Fruit fly (Drosophila melanogaster) whole organism, prepupa: Measurements from ENCODE around the gene MFS9.

Experiments used
- CG10631 ChIP-seq: fragments of 200-800 bp; sonication (Bioruptor generic); optimal IDR thresholded peaks from 2 replicates; lab custom pipeline; 2016; ENCODE audit warnings: missing biosample characterization, missing genetic modification characterization
- CG11294 ChIP-seq: fragments of 200-800 bp; sonication (Bioruptor generic); IDR thresholded peaks from 2 replicates; pipeline ENCODE4 v1.3.6; 2022; ENCODE audit warnings: missing biosample characterization, missing genetic modification characterization
- CG11762 ChIP-seq: fragments of 200-800 bp; sonication (Bioruptor generic); optimal IDR thresholded peaks from 3 replicates; lab custom pipeline; 2016; ENCODE audit warnings: missing biosample characterization, missing genetic modification characterization; ENCODE audit not compliant: insufficient read depth
- CG15336 ChIP-seq: fragments of 200-800 bp; sonication (Bioruptor generic); IDR thresholded peaks from 2 replicates; pipeline ENCODE4 v1.3.6; 2022; ENCODE audit warnings: missing biosample characterization, missing genetic modification characterization
- CG1621 ChIP-seq: fragments of 200-800 bp; sonication (Bioruptor generic); optimal IDR thresholded peaks from 3 replicates; lab custom pipeline; 2018; ENCODE audit warnings: missing biosample characterization, mild to moderate bottlenecking, missing genetic modification characterization
- CG3032 ChIP-seq: fragments of 200-800 bp; optimal IDR thresholded peaks from 2 replicates; lab custom pipeline; 2019; ENCODE audit warnings: missing biosample characterization, mild to moderate bottlenecking, missing genetic modification characterization, moderate library complexity
- CG31627 ChIP-seq: fragments of 200-800 bp; sonication (Bioruptor generic); optimal IDR thresholded peaks from 3 replicates; lab custom pipeline; 2016; ENCODE audit warnings: missing biosample characterization, missing genetic modification characterization
- CG34406 ChIP-seq: fragments of 200-800 bp; sonication (Bioruptor generic); optimal IDR thresholded peaks from 3 replicates; lab custom pipeline; 2016; ENCODE audit warnings: missing biosample characterization, missing genetic modification characterization
- CG3919 ChIP-seq: fragments of 200-800 bp; sonication (Bioruptor generic); optimal IDR thresholded peaks from 3 replicates; lab custom pipeline; 2016; ENCODE audit warnings: missing biosample characterization, missing genetic modification characterization
- CG6276 ChIP-seq: fragments of 200-800 bp; sonication (Bioruptor generic); optimal IDR thresholded peaks from 2 replicates; lab custom pipeline; 2017; ENCODE audit warnings: missing biosample characterization, mild to moderate bottlenecking, missing genetic modification characterization
- CG6792 ChIP-seq: fragments of 200-800 bp; sonication (Bioruptor generic); optimal IDR thresholded peaks from 3 replicates; lab custom pipeline; 2016; ENCODE audit warnings: missing biosample characterization, missing genetic modification characterization
- CG8119 ChIP-seq: fragments of 200-800 bp; sonication (Bioruptor generic); IDR thresholded peaks from 3 replicates; pipeline ENCODE4 v1.3.6; 2022; ENCODE audit warnings: missing biosample characterization, missing genetic modification characterization
- CG8319 ChIP-seq: fragments of 200-800 bp; sonication (Bioruptor generic); optimal IDR thresholded peaks from 3 replicates; lab custom pipeline; 2016; ENCODE audit warnings: missing biosample characterization, missing genetic modification characterization
- CG8632 ChIP-seq: fragments of 200-800 bp; sonication (Bioruptor generic); optimal IDR thresholded peaks from 3 replicates; lab custom pipeline; 2016; ENCODE audit warnings: missing biosample characterization, missing genetic modification characterization
- Eip78C ChIP-seq: fragments of 200-800 bp; sonication (Bioruptor generic); peaks from one replicate; lab custom pipeline; 2016; ENCODE audit warnings: missing biosample characterization, missing genetic modification characterization
- Lpt ChIP-seq: fragments of 200-800 bp; sonication (Bioruptor generic); optimal IDR thresholded peaks from 3 replicates; lab custom pipeline; 2016; ENCODE audit warnings: missing biosample characterization, missing genetic modification characterization
- Met ChIP-seq: fragments of 200-800 bp; sonication (Bioruptor generic); optimal IDR thresholded peaks from 3 replicates; lab custom pipeline; 2016; ENCODE audit warnings: missing biosample characterization, missing genetic modification characterization
- OdsH ChIP-seq: fragments of 200-800 bp; sonication (Bioruptor generic); optimal IDR thresholded peaks from 3 replicates; lab custom pipeline; 2016; ENCODE audit warnings: missing biosample characterization, missing genetic modification characterization
- Smox ChIP-seq: fragments of 200-800 bp; sonication (Bioruptor generic); optimal IDR thresholded peaks from 3 replicates; lab custom pipeline; 2016; ENCODE audit warnings: missing biosample characterization, missing genetic modification characterization
- Sox102F ChIP-seq: fragments of 200-800 bp; sonication (Bioruptor generic); optimal IDR thresholded peaks from 2 replicates; lab custom pipeline; 2016; ENCODE audit warnings: missing biosample characterization, mild to moderate bottlenecking, missing genetic modification characterization
- Sox14 ChIP-seq: fragments of 200-800 bp; sonication (Bioruptor generic); optimal IDR thresholded peaks from 3 replicates; lab custom pipeline; 2016; ENCODE audit warnings: missing biosample characterization, missing genetic modification characterization
- Sox15 ChIP-seq: fragments of 200-800 bp; sonication (Bioruptor generic); optimal IDR thresholded peaks from 3 replicates; lab custom pipeline; 2016; ENCODE audit warnings: missing biosample characterization, missing genetic modification characterization
- achi ChIP-seq: fragments of 200-800 bp; sonication (Bioruptor generic); optimal IDR thresholded peaks from 3 replicates; lab custom pipeline; 2016; ENCODE audit warnings: missing biosample characterization, missing genetic modification characterization
- acj6 ChIP-seq: fragments of 200-800 bp; sonication (Bioruptor generic); optimal IDR thresholded peaks from 3 replicates; lab custom pipeline; 2016; ENCODE audit warnings: missing biosample characterization, missing genetic modification characterization
- cyc ChIP-seq: fragments of 200-800 bp; sonication (Bioruptor generic); optimal IDR thresholded peaks from 3 replicates; lab custom pipeline; 2016; ENCODE audit warnings: missing biosample characterization, missing genetic modification characterization
- dac ChIP-seq: fragments of 200-800 bp; sonication (Bioruptor generic); optimal IDR thresholded peaks from 2 replicates; lab custom pipeline; 2017; ENCODE audit warnings: missing biosample characterization, mild to moderate bottlenecking, missing genetic modification characterization
- esn ChIP-seq: fragments of 200-800 bp; sonication (Bioruptor generic); optimal IDR thresholded peaks from 2 replicates; lab custom pipeline; 2016; ENCODE audit warnings: missing biosample characterization, mild to moderate bottlenecking, missing genetic modification characterization, moderate library complexity
- fd85E ChIP-seq: fragments of 200-800 bp; sonication (Bioruptor generic); optimal IDR thresholded peaks from 3 replicates; lab custom pipeline; 2016; ENCODE audit warnings: missing biosample characterization, missing genetic modification characterization
- fkh ChIP-seq: fragments of 200-800 bp; sonication (Bioruptor generic); optimal IDR thresholded peaks from 3 replicates; lab custom pipeline; 2017; ENCODE audit warnings: missing biosample characterization, mild to moderate bottlenecking, missing genetic modification characterization, moderate library complexity
- lz ChIP-seq: fragments of 200-800 bp; sonication (Bioruptor generic); optimal IDR thresholded peaks from 3 replicates; lab custom pipeline; 2016; ENCODE audit warnings: missing biosample characterization, missing genetic modification characterization
- pdm3 ChIP-seq: fragments of 200-800 bp; sonication (Bioruptor generic); optimal IDR thresholded peaks from 3 replicates; lab custom pipeline; 2016; ENCODE audit warnings: missing biosample characterization, missing genetic modification characterization
- salr ChIP-seq, 2 experiments: fragments of 200-800 bp; sonication (Bioruptor generic); optimal IDR thresholded peaks; 3 replicates each; lab custom pipeline; 2016 to 2018; ENCODE audit warnings: missing biosample characterization in 2 of 2, missing genetic modification characterization in 2 of 2, mild to moderate bottlenecking in 1 of 2
- spab ChIP-seq: fragments of 200-800 bp; sonication (Bioruptor generic); optimal IDR thresholded peaks from 2 replicates; lab custom pipeline; 2017; ENCODE audit warnings: missing biosample characterization, mild to moderate bottlenecking, missing genetic modification characterization, missing genetic modification reagents
- ss ChIP-seq, 2 experiments: fragments of 200-800 bp; sonication (Bioruptor generic); optimal IDR thresholded peaks; 2 replicates in 1 of 2; 3 replicates in 1 of 2; lab custom pipeline; 2017 to 2018; ENCODE audit warnings: mild to moderate bottlenecking in 2 of 2, missing biosample characterization in 2 of 2, missing genetic modification characterization in 2 of 2, moderate library complexity in 1 of 2
- svp ChIP-seq: fragments of 200-800 bp; sonication (Bioruptor generic); peaks from one replicate; lab custom pipeline; 2016; ENCODE audit warnings: missing biosample characterization, missing genetic modification characterization
- topi ChIP-seq: fragments of 200-800 bp; sonication (Bioruptor generic); optimal IDR thresholded peaks from 3 replicates; lab custom pipeline; 2016; ENCODE audit warnings: missing biosample characterization, missing genetic modification characterization
- vri ChIP-seq: fragments of 200-800 bp; sonication (Bioruptor generic); optimal IDR thresholded peaks from 3 replicates; lab custom pipeline; 2016; ENCODE audit warnings: missing biosample characterization, mild to moderate bottlenecking, missing genetic modification characterization

Gene MFS9

dm6 chr3R:20560019-20560667 lies 47.9 kb upstream of the MFS9 start, which contains the start of gene CG15922 (continued):
- TF ChIP-seq fkh (GFP tag; lab: Kevin White, UChicago) = peak; percentile 55
- TF ChIP-seq CG15336 (GFP tag; lab: Robert Waterston, UW) = 0 out of 2 replicates have a peak, but pooled peaks have one; percentile 28
- TF ChIP-seq CG8119 (GFP tag; lab: Robert Waterston, UW) = peak; percentile 37; the same call in 2 of the 3 replicates
- TF ChIP-seq lz (GFP tag; lab: Kevin White, UChicago) = no peak
- no peak for TF ChIP-seq CG8632 (GFP tag; lab: Kevin White, UChicago)
- TF ChIP-seq vri (GFP tag; lab: Kevin White, UChicago) = peak; percentile 4
- peak; percentile 21 for TF ChIP-seq svp (GFP tag; lab: Kevin White, UChicago)
- no peak for TF ChIP-seq Sox102F
- no peak for TF ChIP-seq CG11762 (GFP tag; lab: Kevin White, UChicago)
- TF ChIP-seq dac = no peak
- TF ChIP-seq Smox (GFP tag; lab: Kevin White, UChicago) = no peak
- TF ChIP-seq cyc (GFP tag; lab: Kevin White, UChicago) = no peak
- TF ChIP-seq CG10631 = peak; percentile 18
- peak; percentile 38 for TF ChIP-seq OdsH (GFP tag; lab: Kevin White, UChicago)
- no peak for TF ChIP-seq spab
- no peak for TF ChIP-seq achi
- no peak for TF ChIP-seq fd85E
- TF ChIP-seq CG6276 = peak; percentile 64
- TF ChIP-seq CG11294 (GFP tag; lab: Robert Waterston, UW) = no peak
- TF ChIP-seq, all 60 proteins: peak for 21

- TF ChIP-seq Eip78C (GFP tag; lab: Kevin White, UChicago) = no peak
- TF ChIP-seq pdm3 (GFP tag; lab: Kevin White, UChicago) = no peak
- TF ChIP-seq CG6792 (GFP tag; lab: Kevin White, UChicago) = no peak
- TF ChIP-seq acj6 (GFP tag; lab: Kevin White, UChicago) = no peak
- no peak for TF ChIP-seq CG3032 (tag; lab: Kevin White, UChicago)
- TF ChIP-seq lz (GFP tag; lab: Kevin White, UChicago) = no peak
- TF ChIP-seq Sox14 = no peak
- peak; percentile 6 for TF ChIP-seq Met
- TF ChIP-seq CG8319 = no peak
- TF ChIP-seq dac = no peak
- no peak for TF ChIP-seq CG8632 (GFP tag; lab: Kevin White, UChicago)
- no peak for TF ChIP-seq CG34406 (GFP tag; lab: Kevin White, UChicago)
- no peak for TF ChIP-seq ss (GFP tag; optimal IDR thresholded peaks at IDR 0.05; lab: Kevin White, UChicago)
- no peak for TF ChIP-seq CG1621 (tag; lab: Kevin White, UChicago)
- TF ChIP-seq Lpt (GFP tag; lab: Kevin White, UChicago) = no peak
- no peak for TF ChIP-seq CG11294 (GFP tag; lab: Robert Waterston, UW)
- TF ChIP-seq vri (GFP tag; lab: Kevin White, UChicago) = no peak
- TF ChIP-seq Smox (GFP tag; lab: Kevin White, UChicago) = no peak
- TF ChIP-seq salr (GFP tag; optimal IDR thresholded peaks at IDR 0.05; lab: Kevin White, UChicago) = peak in 1 of 2 experiments; percentile 3
- TF ChIP-seq topi (GFP tag; lab: Kevin White, UChicago) = no peak
- TF ChIP-seq Sox15 (GFP tag; lab: Kevin White, UChicago) = no peak
- TF ChIP-seq fkh (GFP tag; lab: Kevin White, UChicago) = no peak
- TF ChIP-seq CG31627 (GFP tag; lab: Kevin White, UChicago) = no peak
- TF ChIP-seq OdsH (GFP tag; lab: Kevin White, UChicago) = no peak
- TF ChIP-seq esn = peak; percentile 10
- no peak for TF ChIP-seq CG3919
- TF ChIP-seq svp (GFP tag; lab: Kevin White, UChicago) = peak; percentile 71
- peak; percentile 9 for TF ChIP-seq CG10631
- TF ChIP-seq, all 60 proteins: peak for 5
Measured at dm6 chr3R:20558106-20558489, 45.8 kb upstream of the MFS9 start.
